Fruit fly (Drosophila melanogaster) Kc167 (cell line): ENCODE measurements around the gene CheB38a.

ENCODE experiments used
- psq ChIP-seq: fragments of >200 bp; optimal IDR thresholded peaks from 2 replicates; lab custom pipeline; 2017; ENCODE audit warnings: missing external identifiers
- ttk ChIP-seq: sonication (Bioruptor generic); optimal IDR thresholded peaks from 2 replicates; lab custom pipeline; 2017; ENCODE audit warnings: missing external identifiers

dm6 chr2L:20792988-20793544, 25.3 kb downstream of the CheB38a start:
- TF ChIP-seq psq (lab: Kevin White, UChicago) (no peak), ttk (lab: Kevin White, UChicago) (no peak)
